Worm (Caenorhabditis elegans): Measurements from ENCODE around the gene ess-2.

Gene ess-2

ce11 chrIII:8446940-8447403, 43.2 kb downstream of the ess-2 start, which contains the start of gene rpn-3 (continued):
- TF ChIP-seq aly-2 (tag; optimal IDR thresholded peaks at IDR 0.05) (peak; percentile 99), hlh-17 (GFP tag; optimal IDR thresholded peaks at IDR 0.05; ENCODE audit: borderline replicate concordance) (no peak), nhr-90 (tag; optimal IDR thresholded peaks at IDR 0.05; ENCODE audit: poor library complexity) (peak; percentile 94), xbp-1 (tag; optimal IDR thresholded peaks at IDR 0.05) (peak; percentile 96), lir-3 (tag; optimal IDR thresholded peaks at IDR 0.05; ENCODE audit: poor library complexity) (peak; percentile 82), pax-3 (tag; optimal IDR thresholded peaks at IDR 0.05) (peak; percentile 89), fos-1 (tag; optimal IDR thresholded peaks at IDR 0.05) (peak; percentile 96), C16A3.4 (tag; optimal IDR thresholded peaks at IDR 0.05) (peak; percentile 99), sptf-1 (tag; optimal IDR thresholded peaks at IDR 0.05) (no peak), unc-98 (GFP tag; IDR thresholded peaks at IDR 0.05) (peak; percentile 65; the same call in 1 of the 2 replicates), lin-15B (tag; optimal IDR thresholded peaks at IDR 0.05) (peak; percentile 96), isw-1 (GFP tag; IDR thresholded peaks at IDR 0.05) (peak; percentile 98), ceh-90 (tag; optimal IDR thresholded peaks at IDR 0.05) (peak; percentile 61), dsc-1 (tag; optimal IDR thresholded peaks at IDR 0.05) (peak; percentile 98), ztf-11 (tag; optimal IDR thresholded peaks at IDR 0.05) (peak in 1 of 2 experiments; percentile 90), C34B4.2 (tag; optimal IDR thresholded peaks at IDR 0.05) (no peak), rnt-1 (tag; optimal IDR thresholded peaks at IDR 0.05) (peak; percentile 93), pqm-1 (tag; optimal IDR thresholded peaks at IDR 0.05) (peak; percentile 53), alr-1 (tag; optimal IDR thresholded peaks at IDR 0.05; ENCODE audit: borderline replicate concordance) (no peak), blmp-1 (tag; optimal IDR thresholded peaks at IDR 0.05) (peak; percentile 85), mdl-1 (tag; optimal IDR thresholded peaks at IDR 0.05) (peak in 1 of 2 experiments; percentile 85), pag-3 (tag; optimal IDR thresholded peaks at IDR 0.05; ENCODE audit: borderline replicate concordance, insufficient read depth) (peak; percentile 77), tlp-1 (tag; optimal IDR thresholded peaks at IDR 0.05) (no peak), lin-14 (GFP tag; optimal IDR thresholded peaks at IDR 0.05) (peak; percentile 98), lin-39 (tag; optimal IDR thresholded peaks at IDR 0.05) (peak; percentile 95), nhr-237 (tag; optimal IDR thresholded peaks at IDR 0.05) (peak; percentile 97), swsn-7 (tag; optimal IDR thresholded peaks at IDR 0.05) (peak; percentile 98), ceh-63 (GFP tag; optimal IDR thresholded peaks at IDR 0.05) (no peak), aha-1 (tag; optimal IDR thresholded peaks at IDR 0.05) (peak; percentile 71), skn-1 (tag; optimal IDR thresholded peaks at IDR 0.05) (peak; percentile 100), snpc-4 (tag; optimal IDR thresholded peaks at IDR 0.05) (peak; percentile 88)

ce11 chrIII:8446534-8446933, 43.6 kb downstream of the ess-2 start, which contains the start of gene hsp-110:
TSS of gene hsp-110 (minus strand) at chrIII:8446909.
- TF ChIP-seq mdl-1 (tag; optimal IDR thresholded peaks at IDR 0.05) (no peak), blmp-1 (tag; optimal IDR thresholded peaks at IDR 0.05) (no peak), sox-4 (tag; optimal IDR thresholded peaks at IDR 0.05) (no peak), nhr-71 (tag; optimal IDR thresholded peaks at IDR 0.05) (no peak), ama-1 (optimal IDR thresholded peaks at IDR 0.05) (no peak), ces-1 (GFP tag; optimal IDR thresholded peaks at IDR 0.05) (no peak), skn-1 (tag; optimal IDR thresholded peaks at IDR 0.05) (no peak), nhr-28 (tag; optimal IDR thresholded peaks at IDR 0.05) (no peak), xbp-1 (tag; optimal IDR thresholded peaks at IDR 0.05) (no peak), unc-30 (tag; optimal IDR thresholded peaks at IDR 0.05) (no peak), C16A3.4 (tag; optimal IDR thresholded peaks at IDR 0.05) (no peak), lin-14 (GFP tag; optimal IDR thresholded peaks at IDR 0.05) (no peak)

- TF ChIP-seq mep-1 (tag; optimal IDR thresholded peaks at IDR 0.05) (peak; percentile 53), egl-13 (tag; optimal IDR thresholded peaks at IDR 0.05) (no peak), nhr-90 (tag; optimal IDR thresholded peaks at IDR 0.05; ENCODE audit: poor library complexity) (no peak), C34B4.2 (tag; optimal IDR thresholded peaks at IDR 0.05) (no peak), ceh-90 (tag; optimal IDR thresholded peaks at IDR 0.05) (no peak), lin-15B (tag; optimal IDR thresholded peaks at IDR 0.05) (no peak)
Measured at ce11 chrIII:8446061-8446460, 44.1 kb downstream of the ess-2 start.
